Fruit fly (Drosophila melanogaster) whole organism, prepupa: ENCODE measurements around the gene CG18744.

Experiments used
- CG10631 ChIP-seq: fragments of 200-800 bp; sonication (Bioruptor generic); optimal IDR thresholded peaks from 2 replicates; lab custom pipeline; 2016; ENCODE audit warnings: missing biosample characterization, missing genetic modification characterization
- CG11294 ChIP-seq: fragments of 200-800 bp; sonication (Bioruptor generic); IDR thresholded peaks from 2 replicates; pipeline ENCODE4 v1.3.6; 2022; ENCODE audit warnings: missing biosample characterization, missing genetic modification characterization
- CG11762 ChIP-seq: fragments of 200-800 bp; sonication (Bioruptor generic); optimal IDR thresholded peaks from 3 replicates; lab custom pipeline; 2016; ENCODE audit warnings: missing biosample characterization, missing genetic modification characterization; ENCODE audit not compliant: insufficient read depth
- CG11902 ChIP-seq: fragments of 200-800 bp; sonication (Bioruptor generic); optimal IDR thresholded peaks from 3 replicates; lab custom pipeline; 2016; ENCODE audit warnings: missing biosample characterization, missing genetic modification characterization
- CG15336 ChIP-seq: fragments of 200-800 bp; sonication (Bioruptor generic); IDR thresholded peaks from 2 replicates; pipeline ENCODE4 v1.3.6; 2022; ENCODE audit warnings: missing biosample characterization, missing genetic modification characterization
- CG1621 ChIP-seq: fragments of 200-800 bp; sonication (Bioruptor generic); optimal IDR thresholded peaks from 3 replicates; lab custom pipeline; 2018; ENCODE audit warnings: missing biosample characterization, mild to moderate bottlenecking, missing genetic modification characterization
- CG16779 ChIP-seq: fragments of 200-800 bp; sonication (Bioruptor generic); optimal IDR thresholded peaks from 3 replicates; lab custom pipeline; 2017; ENCODE audit warnings: missing biosample characterization, mild to moderate bottlenecking, missing genetic modification characterization
- CG3032 ChIP-seq: fragments of 200-800 bp; optimal IDR thresholded peaks from 2 replicates; lab custom pipeline; 2019; ENCODE audit warnings: missing biosample characterization, mild to moderate bottlenecking, missing genetic modification characterization, moderate library complexity
- CG34406 ChIP-seq: fragments of 200-800 bp; sonication (Bioruptor generic); optimal IDR thresholded peaks from 3 replicates; lab custom pipeline; 2016; ENCODE audit warnings: missing biosample characterization, missing genetic modification characterization
- CG3919 ChIP-seq: fragments of 200-800 bp; sonication (Bioruptor generic); optimal IDR thresholded peaks from 3 replicates; lab custom pipeline; 2016; ENCODE audit warnings: missing biosample characterization, missing genetic modification characterization
- CG6276 ChIP-seq: fragments of 200-800 bp; sonication (Bioruptor generic); optimal IDR thresholded peaks from 2 replicates; lab custom pipeline; 2017; ENCODE audit warnings: missing biosample characterization, mild to moderate bottlenecking, missing genetic modification characterization
- CG6792 ChIP-seq: fragments of 200-800 bp; sonication (Bioruptor generic); optimal IDR thresholded peaks from 3 replicates; lab custom pipeline; 2016; ENCODE audit warnings: missing biosample characterization, missing genetic modification characterization
- CG6808 ChIP-seq: fragments of 200-800 bp; sonication (Bioruptor generic); optimal IDR thresholded peaks from 3 replicates; lab custom pipeline; 2017; ENCODE audit warnings: missing biosample characterization, missing genetic modification characterization, mild to moderate bottlenecking, moderate library complexity, missing genetic modification reagents
- CG6854 ChIP-seq: fragments of 200-800 bp; sonication (Bioruptor generic); optimal IDR thresholded peaks from 2 replicates; lab custom pipeline; 2017; ENCODE audit warnings: missing biosample characterization, mild to moderate bottlenecking, missing genetic modification characterization
- CG7368 ChIP-seq: fragments of 200-800 bp; sonication (Bioruptor generic); optimal IDR thresholded peaks from 3 replicates; lab custom pipeline; 2016; ENCODE audit warnings: missing biosample characterization, missing genetic modification characterization
- CG8119 ChIP-seq: fragments of 200-800 bp; sonication (Bioruptor generic); IDR thresholded peaks from 3 replicates; pipeline ENCODE4 v1.3.6; 2022; ENCODE audit warnings: missing biosample characterization, missing genetic modification characterization
- CG8319 ChIP-seq: fragments of 200-800 bp; sonication (Bioruptor generic); optimal IDR thresholded peaks from 3 replicates; lab custom pipeline; 2016; ENCODE audit warnings: missing biosample characterization, missing genetic modification characterization
- CG8632 ChIP-seq: fragments of 200-800 bp; sonication (Bioruptor generic); optimal IDR thresholded peaks from 3 replicates; lab custom pipeline; 2016; ENCODE audit warnings: missing biosample characterization, missing genetic modification characterization
- Eip78C ChIP-seq: fragments of 200-800 bp; sonication (Bioruptor generic); peaks from one replicate; lab custom pipeline; 2016; ENCODE audit warnings: missing biosample characterization, missing genetic modification characterization
- Eip93F ChIP-seq: fragments of 200-800 bp; sonication (Bioruptor generic); optimal IDR thresholded peaks from 2 replicates; lab custom pipeline; 2016; ENCODE audit warnings: missing biosample characterization, mild to moderate bottlenecking, missing genetic modification characterization
- Ets21C ChIP-seq: fragments of 200-800 bp; sonication (Bioruptor generic); optimal IDR thresholded peaks from 3 replicates; lab custom pipeline; 2016; ENCODE audit warnings: missing biosample characterization, missing genetic modification characterization
- Ets96B ChIP-seq: fragments of 200-800 bp; optimal IDR thresholded peaks from 2 replicates; lab custom pipeline; 2019; ENCODE audit warnings: missing biosample characterization, mild to moderate bottlenecking, missing genetic modification characterization, moderate library complexity
- Gug ChIP-seq: fragments of 200-800 bp; sonication (Bioruptor generic); IDR thresholded peaks from 2 replicates; pipeline ENCODE4 v1.3.6; 2022; ENCODE audit warnings: missing biosample characterization, missing genetic modification characterization
- Hr4 ChIP-seq: fragments of 200-800 bp; sonication (Bioruptor generic); optimal IDR thresholded peaks from 3 replicates; lab custom pipeline; 2016; ENCODE audit warnings: missing biosample characterization, missing genetic modification characterization
- Met ChIP-seq: fragments of 200-800 bp; sonication (Bioruptor generic); optimal IDR thresholded peaks from 3 replicates; lab custom pipeline; 2016; ENCODE audit warnings: missing biosample characterization, missing genetic modification characterization
- OdsH ChIP-seq: fragments of 200-800 bp; sonication (Bioruptor generic); optimal IDR thresholded peaks from 3 replicates; lab custom pipeline; 2016; ENCODE audit warnings: missing biosample characterization, missing genetic modification characterization
- Sox102F ChIP-seq: fragments of 200-800 bp; sonication (Bioruptor generic); optimal IDR thresholded peaks from 2 replicates; lab custom pipeline; 2016; ENCODE audit warnings: missing biosample characterization, mild to moderate bottlenecking, missing genetic modification characterization
- Sox14 ChIP-seq: fragments of 200-800 bp; sonication (Bioruptor generic); optimal IDR thresholded peaks from 3 replicates; lab custom pipeline; 2016; ENCODE audit warnings: missing biosample characterization, missing genetic modification characterization
- acj6 ChIP-seq: fragments of 200-800 bp; sonication (Bioruptor generic); optimal IDR thresholded peaks from 3 replicates; lab custom pipeline; 2016; ENCODE audit warnings: missing biosample characterization, missing genetic modification characterization
- cyc ChIP-seq: fragments of 200-800 bp; sonication (Bioruptor generic); optimal IDR thresholded peaks from 3 replicates; lab custom pipeline; 2016; ENCODE audit warnings: missing biosample characterization, missing genetic modification characterization
- eg ChIP-seq: fragments of 200-800 bp; sonication (Bioruptor generic); IDR thresholded peaks from 3 replicates; pipeline ENCODE4 v1.3.6; 2022; ENCODE audit warnings: missing biosample characterization, missing genetic modification characterization
- esn ChIP-seq: fragments of 200-800 bp; sonication (Bioruptor generic); optimal IDR thresholded peaks from 2 replicates; lab custom pipeline; 2016; ENCODE audit warnings: missing biosample characterization, mild to moderate bottlenecking, missing genetic modification characterization, moderate library complexity
- fd59A ChIP-seq: fragments of 200-800 bp; sonication (Bioruptor generic); optimal IDR thresholded peaks from 2 replicates; lab custom pipeline; 2017; ENCODE audit warnings: missing biosample characterization, mild to moderate bottlenecking, missing genetic modification characterization, missing genetic modification reagents
- fd85E ChIP-seq: fragments of 200-800 bp; sonication (Bioruptor generic); optimal IDR thresholded peaks from 3 replicates; lab custom pipeline; 2016; ENCODE audit warnings: missing biosample characterization, missing genetic modification characterization
- fkh ChIP-seq: fragments of 200-800 bp; sonication (Bioruptor generic); optimal IDR thresholded peaks from 3 replicates; lab custom pipeline; 2017; ENCODE audit warnings: missing biosample characterization, mild to moderate bottlenecking, missing genetic modification characterization, moderate library complexity
- lz ChIP-seq: fragments of 200-800 bp; sonication (Bioruptor generic); optimal IDR thresholded peaks from 3 replicates; lab custom pipeline; 2016; ENCODE audit warnings: missing biosample characterization, missing genetic modification characterization
- net ChIP-seq: fragments of 200-800 bp; sonication (Bioruptor generic); optimal IDR thresholded peaks from 3 replicates; lab custom pipeline; 2016; ENCODE audit warnings: missing biosample characterization, missing genetic modification characterization
- pdm3 ChIP-seq: fragments of 200-800 bp; sonication (Bioruptor generic); optimal IDR thresholded peaks from 3 replicates; lab custom pipeline; 2016; ENCODE audit warnings: missing biosample characterization, missing genetic modification characterization
- salr ChIP-seq, 2 experiments: fragments of 200-800 bp; sonication (Bioruptor generic); optimal IDR thresholded peaks; 3 replicates each; lab custom pipeline; 2016 to 2018; ENCODE audit warnings: missing biosample characterization in 2 of 2, missing genetic modification characterization in 2 of 2, mild to moderate bottlenecking in 1 of 2
- spab ChIP-seq: fragments of 200-800 bp; sonication (Bioruptor generic); optimal IDR thresholded peaks from 2 replicates; lab custom pipeline; 2017; ENCODE audit warnings: missing biosample characterization, mild to moderate bottlenecking, missing genetic modification characterization, missing genetic modification reagents
- ss ChIP-seq, 2 experiments: fragments of 200-800 bp; sonication (Bioruptor generic); optimal IDR thresholded peaks; 2 replicates in 1 of 2; 3 replicates in 1 of 2; lab custom pipeline; 2017 to 2018; ENCODE audit warnings: mild to moderate bottlenecking in 2 of 2, missing biosample characterization in 2 of 2, missing genetic modification characterization in 2 of 2, moderate library complexity in 1 of 2
- svp ChIP-seq: fragments of 200-800 bp; sonication (Bioruptor generic); peaks from one replicate; lab custom pipeline; 2016; ENCODE audit warnings: missing biosample characterization, missing genetic modification characterization
- vri ChIP-seq: fragments of 200-800 bp; sonication (Bioruptor generic); optimal IDR thresholded peaks from 3 replicates; lab custom pipeline; 2016; ENCODE audit warnings: missing biosample characterization, mild to moderate bottlenecking, missing genetic modification characterization

CG18744 gene

DNA sequence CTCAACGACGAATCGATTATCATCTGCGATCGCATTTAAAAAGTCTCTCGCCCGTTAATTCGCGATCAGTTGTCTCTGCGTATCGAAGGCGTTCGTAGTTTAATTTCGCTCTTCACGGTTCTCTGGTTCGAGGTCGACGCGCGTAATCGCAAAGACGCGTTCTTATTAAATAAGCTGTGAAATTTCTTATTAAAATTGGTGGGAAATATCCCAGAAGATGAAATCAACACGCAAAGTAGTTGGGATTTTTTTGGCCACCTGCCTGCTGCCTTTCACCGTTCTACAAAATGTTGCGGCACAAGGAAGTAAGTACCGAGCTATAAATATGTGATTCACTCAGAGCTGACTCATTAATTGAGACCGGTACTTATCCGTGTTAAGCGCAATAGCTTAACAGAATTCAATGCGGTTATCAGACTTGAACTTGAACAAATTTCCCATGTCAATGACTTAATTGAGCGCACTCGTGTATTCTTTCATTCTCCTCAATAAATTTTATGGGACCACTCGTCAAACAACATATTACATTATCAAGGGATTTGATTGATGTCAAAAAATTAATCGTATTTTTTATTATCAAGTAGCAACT lies 37.5 kb downstream of the CG18744 start:
- TF ChIP-seq salr (GFP tag; optimal IDR thresholded peaks at IDR 0.05; lab: Kevin White, UChicago): no peak
- TF ChIP-seq Eip78C: peak; percentile 45
- TF ChIP-seq CG6792: no peak
- no peak for TF ChIP-seq cyc
- TF ChIP-seq vri (GFP tag; lab: Kevin White, UChicago): peak; percentile 12
- TF ChIP-seq svp (GFP tag; lab: Kevin White, UChicago): peak; percentile 95

DNA sequence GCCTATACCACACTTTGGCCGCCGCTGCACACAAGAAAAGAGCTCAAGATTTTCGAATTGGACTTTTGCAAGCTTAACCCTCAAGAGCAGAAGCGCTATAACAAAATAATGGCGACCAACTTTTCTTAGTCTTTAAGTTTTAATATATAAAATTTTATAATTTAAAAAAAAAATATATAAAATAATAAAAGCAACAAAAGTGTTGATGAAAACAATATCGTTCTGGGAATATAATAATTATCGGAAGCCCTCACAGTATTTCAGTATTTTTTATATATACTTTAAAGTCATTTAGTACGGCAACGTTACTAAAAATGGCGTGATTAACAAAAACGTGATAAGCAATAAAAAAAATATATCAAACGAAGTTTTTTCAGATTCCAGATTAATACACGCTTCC lies 39.1 kb downstream of the CG18744 start, which contains the start of gene Sp7:
Gene Sp7 (plus strand): TSS at position 301 of the 400 bp plus-strand sequence.
- TF ChIP-seq CG15336 (GFP tag; lab: Robert Waterston, UW): no peak
- TF ChIP-seq esn (GFP tag; lab: Kevin White, UChicago): no peak
- TF ChIP-seq Gug: no peak
- TF ChIP-seq CG34406 (GFP tag; lab: Kevin White, UChicago): no peak
- TF ChIP-seq svp (GFP tag; lab: Kevin White, UChicago): no peak
- no peak for TF ChIP-seq CG1621
- TF ChIP-seq Ets96B (tag; lab: Kevin White, UChicago): no peak
- TF ChIP-seq Eip93F (GFP tag; lab: Kevin White, UChicago): no peak
- no peak for TF ChIP-seq OdsH
- no peak for TF ChIP-seq vri (GFP tag; lab: Kevin White, UChicago)
- TF ChIP-seq CG16779 (tag; lab: Kevin White, UChicago): no peak
- no peak for TF ChIP-seq Ets21C (GFP tag; lab: Kevin White, UChicago)
- no peak for TF ChIP-seq fkh (GFP tag; lab: Kevin White, UChicago)
- no peak for TF ChIP-seq CG6808
- no peak for TF ChIP-seq CG3032
- no peak for TF ChIP-seq Sox14 (GFP tag; lab: Kevin White, UChicago)

DNA sequence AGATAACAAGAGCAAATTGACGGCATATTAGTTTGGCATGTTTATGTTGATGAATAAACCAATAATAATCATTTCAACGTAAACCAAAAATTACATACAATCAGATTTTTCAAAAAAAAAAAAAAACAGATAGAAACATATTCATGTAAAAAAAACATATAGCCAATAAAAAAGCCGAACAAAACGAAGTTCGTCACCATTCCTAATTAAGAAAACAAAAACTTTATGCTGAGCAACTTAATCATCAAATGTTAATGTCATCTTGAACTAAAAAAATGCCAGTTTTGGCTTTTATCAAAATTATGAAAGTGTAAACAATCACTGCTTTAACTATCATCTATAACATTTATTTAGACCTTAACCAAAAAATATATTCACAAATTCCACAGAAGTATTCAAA lies 40.7 kb downstream of the CG18744 start, which contains the start of gene CG10919:
Gene CG10919 (plus strand): TSS at position 301 of the 400 bp plus-strand sequence.
- no peak for TF ChIP-seq CG11762 (GFP tag; lab: Kevin White, UChicago)
- TF ChIP-seq pdm3 (GFP tag; lab: Kevin White, UChicago): no peak
- no peak for TF ChIP-seq CG8632 (GFP tag; lab: Kevin White, UChicago)
- no peak for TF ChIP-seq OdsH
- no peak for TF ChIP-seq CG8119 (GFP tag; lab: Robert Waterston, UW)
- no peak for TF ChIP-seq eg (GFP tag; lab: Robert Waterston, UW)
- TF ChIP-seq fd59A: no peak
- no peak for TF ChIP-seq Eip93F (GFP tag; lab: Kevin White, UChicago)
- TF ChIP-seq CG8319 (GFP tag; lab: Kevin White, UChicago): no peak
- no peak for TF ChIP-seq Gug
- TF ChIP-seq lz (GFP tag; lab: Kevin White, UChicago): no peak
- TF ChIP-seq Ets96B (tag; lab: Kevin White, UChicago): no peak
- TF ChIP-seq cyc: no peak

DNA sequence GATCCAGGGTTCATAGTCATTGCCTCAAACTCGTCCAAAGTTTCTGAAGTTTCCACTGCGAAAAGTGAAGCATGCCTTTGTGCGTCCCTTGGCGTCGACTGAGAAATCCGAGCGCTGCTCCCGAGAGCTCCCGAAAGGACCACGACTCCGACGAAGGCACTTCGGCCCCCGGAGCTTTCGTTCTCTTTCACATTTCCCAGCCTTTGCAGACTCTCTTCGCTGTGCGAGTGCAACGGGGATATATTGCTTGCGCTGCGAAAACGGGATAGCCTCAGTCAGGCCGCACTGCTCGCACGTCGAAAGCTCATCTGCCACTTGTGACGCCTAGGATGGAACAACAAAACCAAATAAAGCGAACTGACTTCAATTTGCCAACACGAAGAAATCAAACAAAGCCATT lies 45.1 kb downstream of the CG18744 start:
- no peak for TF ChIP-seq Sox102F (GFP tag; lab: Kevin White, UChicago)
- TF ChIP-seq vri (GFP tag; lab: Kevin White, UChicago): no peak
- no peak for TF ChIP-seq fd85E (GFP tag; lab: Kevin White, UChicago)
- TF ChIP-seq Eip78C: no peak
- no peak for TF ChIP-seq ss (GFP tag; optimal IDR thresholded peaks at IDR 0.05; lab: Kevin White, UChicago)
- no peak for TF ChIP-seq Ets96B (tag; lab: Kevin White, UChicago)
- no peak for TF ChIP-seq spab
- no peak for TF ChIP-seq CG6792
- peak; percentile 57 for TF ChIP-seq svp (GFP tag; lab: Kevin White, UChicago)
- TF ChIP-seq Gug: no peak
- no peak for TF ChIP-seq lz (GFP tag; lab: Kevin White, UChicago)
- no peak for TF ChIP-seq CG6854
- TF ChIP-seq CG11762 (GFP tag; lab: Kevin White, UChicago): no peak
- no peak for TF ChIP-seq CG11902 (GFP tag; lab: Kevin White, UChicago)
- no peak for TF ChIP-seq CG6276 (GFP tag; lab: Kevin White, UChicago)
- peak; percentile 48; the same call in 1 of the 3 replicates for TF ChIP-seq eg (GFP tag; lab: Robert Waterston, UW)
- no peak for TF ChIP-seq CG11294 (GFP tag; lab: Robert Waterston, UW)
- TF ChIP-seq pdm3 (GFP tag; lab: Kevin White, UChicago): no peak
- 0 out of 2 replicates have a peak, but pooled peaks have one; percentile 8 for TF ChIP-seq CG15336 (GFP tag; lab: Robert Waterston, UW)
- no peak for TF ChIP-seq CG3919 (GFP tag; lab: Kevin White, UChicago)
- no peak for TF ChIP-seq CG16779 (tag; lab: Kevin White, UChicago)
- no peak for TF ChIP-seq Hr4 (GFP tag; lab: Kevin White, UChicago)
- no peak for TF ChIP-seq CG7368 (GFP tag; lab: Kevin White, UChicago)
- TF ChIP-seq acj6 (GFP tag; lab: Kevin White, UChicago): no peak
- TF ChIP-seq net: no peak
- peak; percentile 16 for TF ChIP-seq CG1621
- TF ChIP-seq CG6808: no peak
- TF ChIP-seq CG10631: no peak
- no peak for TF ChIP-seq CG8319 (GFP tag; lab: Kevin White, UChicago)
- no peak for TF ChIP-seq Met (GFP tag; lab: Kevin White, UChicago)
- no peak for TF ChIP-seq Eip93F (GFP tag; lab: Kevin White, UChicago)
